Fruit fly (Drosophila melanogaster) whole organism, wandering third instar larva: ENCODE measurements around the gene hdly.

Experiments
- Sp1 ChIP-seq: fragments of 200-800 bp; sonication (Bioruptor generic); optimal IDR thresholded peaks from 3 replicates; lab custom pipeline; 2019; ENCODE audit warnings: missing biosample characterization, mild to moderate bottlenecking, missing genetic modification characterization, moderate library complexity
- fru ChIP-seq: fragments of 200-800 bp; sonication (Bioruptor generic); optimal IDR thresholded peaks from 3 replicates; lab custom pipeline; 2016; ENCODE audit warnings: missing biosample characterization, mild to moderate bottlenecking, missing genetic modification characterization
- jim ChIP-seq: fragments of 175-275, 200-325 bp; sonication (Bioruptor generic); optimal IDR thresholded peaks from 2 replicates; lab custom pipeline; 2016; ENCODE audit warnings: missing biosample characterization, mild to moderate bottlenecking, missing genetic modification characterization
- woc ChIP-seq: sonication (Bioruptor generic); optimal IDR thresholded peaks from 2 replicates; lab custom pipeline; 2016; ENCODE audit warnings: missing biosample characterization, mild to moderate bottlenecking, missing genetic modification characterization

DNA sequence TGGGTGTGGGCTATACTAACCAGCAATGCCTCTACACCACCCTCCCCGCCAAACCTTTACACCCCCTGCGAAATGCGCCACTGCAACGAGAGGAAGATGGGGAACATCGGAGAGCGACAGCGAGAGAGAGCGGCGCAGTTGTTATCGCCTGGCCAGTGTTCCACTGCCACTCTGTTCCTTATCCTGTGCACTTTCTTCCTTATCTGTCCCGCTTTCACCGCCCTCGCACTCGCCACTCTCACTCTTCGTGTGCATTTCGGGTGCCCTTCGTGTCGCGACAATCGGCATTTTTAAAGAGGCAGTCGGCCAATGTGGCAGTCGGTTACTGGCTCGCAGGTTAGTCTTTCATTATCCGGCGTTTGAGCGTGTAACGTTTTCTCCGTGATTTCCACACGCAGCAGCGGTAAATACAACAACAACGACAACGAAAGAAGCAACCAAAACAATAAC, 63.8 kb downstream of the hdly start, which contains the start of gene Calx:
- TF ChIP-seq woc (GFP tag; lab: Kevin White, UChicago) = no peak
- no peak for TF ChIP-seq Sp1 (GFP tag; lab: Kevin White, UChicago)
- no peak for TF ChIP-seq jim (GFP tag; lab: Kevin White, UChicago)
- TF ChIP-seq fru (GFP tag; lab: Kevin White, UChicago) = no peak
